Worm (Caenorhabditis elegans): ENCODE data around the gene gphr-1.

The gphr-1 gene

DNA sequence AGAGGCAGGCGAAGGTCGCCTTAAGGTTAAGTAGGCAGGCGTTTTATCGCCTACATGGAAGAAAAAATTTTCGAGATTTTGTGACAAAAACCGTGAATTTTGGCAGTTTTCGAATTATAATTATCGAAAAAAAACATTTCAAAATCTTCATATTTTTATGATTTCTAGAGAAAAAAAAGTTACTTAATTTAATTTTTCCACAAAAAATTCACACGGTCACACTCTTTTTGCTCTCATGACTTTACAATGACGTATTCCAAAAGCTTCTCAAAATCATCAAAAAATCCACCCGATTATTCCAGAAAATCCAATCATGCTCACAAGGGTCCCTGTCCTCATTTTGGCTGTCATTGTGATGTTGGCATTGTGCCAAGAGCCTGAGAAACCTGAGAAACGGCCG lies 32.7 kb upstream of the gphr-1 start, which contains the start of gene lury-1:
Gene lury-1 (plus strand): TSS at position 301 of the 400 bp plus-strand sequence.
- TF ChIP-seq lin-13 (tag; optimal IDR thresholded peaks at IDR 0.05), result no peak
- no peak for TF ChIP-seq unc-62 (GFP tag; optimal IDR thresholded peaks at IDR 0.05)
- TF ChIP-seq mls-2 (tag; optimal IDR thresholded peaks at IDR 0.05), result no peak
- no peak for TF ChIP-seq pha-4 (tag; optimal IDR thresholded peaks at IDR 0.05)

DNA sequence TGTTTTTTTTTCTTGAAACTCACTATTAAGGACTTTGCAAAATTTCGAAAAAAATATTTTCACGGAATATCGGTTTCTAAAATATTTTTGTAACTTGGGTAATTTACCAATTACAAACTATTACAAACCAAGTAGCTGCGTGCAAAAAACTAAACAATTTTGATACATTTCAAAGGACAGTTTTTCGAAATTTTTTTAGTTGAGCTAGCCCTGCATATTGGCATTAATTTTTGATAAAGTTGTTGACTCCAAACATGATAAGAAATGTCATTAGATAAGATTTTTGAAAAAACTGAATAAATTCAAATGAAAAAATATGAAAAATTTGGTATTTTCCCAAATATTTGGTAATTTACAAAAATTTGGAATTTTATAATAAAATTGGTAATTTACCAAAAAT lies 30.6 kb upstream of the gphr-1 start:
- no peak for TF ChIP-seq ceh-83 (GFP tag; optimal IDR thresholded peaks at IDR 0.05)
- no peak for TF ChIP-seq blmp-1 (tag; optimal IDR thresholded peaks at IDR 0.05)
- no peak for TF ChIP-seq nhr-2 (tag; optimal IDR thresholded peaks at IDR 0.05)
- no peak for TF ChIP-seq drap-1 (GFP tag; optimal IDR thresholded peaks at IDR 0.05)
- no peak for TF ChIP-seq M03D4.4 (tag; optimal IDR thresholded peaks at IDR 0.05)
- no peak for TF ChIP-seq mls-2 (tag; optimal IDR thresholded peaks at IDR 0.05)
- TF ChIP-seq nhr-76 (tag; optimal IDR thresholded peaks at IDR 0.05), result no peak

- TF ChIP-seq ceh-43 (GFP tag; optimal IDR thresholded peaks at IDR 0.05), result no peak
- TF ChIP-seq nhr-237 (tag; optimal IDR thresholded peaks at IDR 0.05), result no peak
- no peak for TF ChIP-seq nhr-28 (tag; optimal IDR thresholded peaks at IDR 0.05)
- no peak for TF ChIP-seq unc-39 (tag; optimal IDR thresholded peaks at IDR 0.05)
- no peak for TF ChIP-seq tbx-8 (GFP tag; optimal IDR thresholded peaks at IDR 0.05)
- TF ChIP-seq flh-1 (GFP tag; optimal IDR thresholded peaks at IDR 0.05), result no peak
- TF ChIP-seq unc-120 (tag; optimal IDR thresholded peaks at IDR 0.05; ENCODE audit: poor library complexity, severe bottlenecking), result no peak
- TF ChIP-seq nhr-2 (tag; optimal IDR thresholded peaks at IDR 0.05), result no peak
- no peak for TF ChIP-seq mls-2 (tag; optimal IDR thresholded peaks at IDR 0.05)
Measured at ce11 chrIII:12194190-12194589, 24.7 kb upstream of the gphr-1 start, which contains the start of gene Y75B8A.44. Gene Y75B8A.44 (plus strand): TSS chrIII:12194490.

DNA sequence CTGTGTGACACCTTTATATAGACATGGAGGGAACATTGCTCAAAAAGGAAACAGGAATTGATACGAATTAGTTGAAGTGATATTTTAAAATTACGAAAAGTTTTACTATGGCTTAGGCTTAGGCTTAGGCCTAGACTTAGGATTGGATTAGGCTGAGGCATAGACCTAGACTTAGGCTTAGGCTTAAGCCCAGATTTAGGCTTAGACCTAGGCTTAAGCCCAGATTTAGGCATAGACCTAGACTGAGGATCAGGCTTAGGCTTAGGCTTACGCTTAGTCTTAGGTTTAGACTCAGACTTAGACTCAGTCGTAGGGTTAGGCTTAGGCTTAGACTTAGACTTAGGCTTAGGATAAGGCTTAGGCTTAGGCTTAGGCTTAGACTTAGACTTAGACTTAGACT lies 22.9 kb upstream of the gphr-1 start:
- TF ChIP-seq snpc-4 (tag; optimal IDR thresholded peaks at IDR 0.05), result no peak
- no peak for TF ChIP-seq unc-62 (GFP tag; optimal IDR thresholded peaks at IDR 0.05)
- TF ChIP-seq tbx-8 (GFP tag; optimal IDR thresholded peaks at IDR 0.05), result no peak

DNA sequence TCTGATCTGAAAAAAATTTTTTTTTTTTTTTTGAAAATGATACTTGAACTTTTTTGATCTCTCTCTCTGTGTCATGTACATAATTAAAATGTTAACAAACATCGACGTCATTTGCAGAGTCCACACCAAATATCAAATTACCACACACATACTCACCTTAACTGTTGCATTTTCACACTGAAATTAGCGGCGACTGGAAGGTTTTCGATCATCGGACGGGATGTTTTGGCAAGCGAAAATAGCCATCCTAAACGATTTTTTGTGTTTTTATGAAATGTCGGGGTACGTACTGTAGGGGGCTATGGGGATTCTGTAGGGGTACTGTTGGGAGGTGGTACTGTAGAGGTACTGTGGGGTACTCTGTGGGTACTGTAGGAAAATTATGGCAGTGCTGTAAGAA lies 20.7 kb upstream of the gphr-1 start:
- no peak for TF ChIP-seq mab-5 (tag; optimal IDR thresholded peaks at IDR 0.05)
- TF ChIP-seq ceh-39 (tag; optimal IDR thresholded peaks at IDR 0.05), result no peak
- TF ChIP-seq elt-1 (tag; optimal IDR thresholded peaks at IDR 0.05; ENCODE audit: borderline replicate concordance, insufficient read depth), result no peak
- no peak for TF ChIP-seq snpc-4 (tag; optimal IDR thresholded peaks at IDR 0.05)
- TF ChIP-seq drap-1 (GFP tag; optimal IDR thresholded peaks at IDR 0.05), result no peak
- no peak for TF ChIP-seq ceh-43 (GFP tag; optimal IDR thresholded peaks at IDR 0.05)
- TF ChIP-seq unc-62 (GFP tag; optimal IDR thresholded peaks at IDR 0.05), result no peak
- TF ChIP-seq zip-8 (tag; optimal IDR thresholded peaks at IDR 0.05), result no peak
- TF ChIP-seq lin-32 (GFP tag; optimal IDR thresholded peaks at IDR 0.05), result no peak

- TF ChIP-seq flh-1 (GFP tag; optimal IDR thresholded peaks at IDR 0.05) (no peak), ham-2 (GFP tag; optimal IDR thresholded peaks at IDR 0.05) (no peak), unc-39 (tag; optimal IDR thresholded peaks at IDR 0.05) (no peak), blmp-1 (tag; optimal IDR thresholded peaks at IDR 0.05) (no peak), pha-4 (tag; optimal IDR thresholded peaks at IDR 0.05) (no peak), ceh-83 (GFP tag; optimal IDR thresholded peaks at IDR 0.05) (no peak), unc-62 (GFP tag; optimal IDR thresholded peaks at IDR 0.05) (no peak), elt-1 (tag; optimal IDR thresholded peaks at IDR 0.05; ENCODE audit: borderline replicate concordance, insufficient read depth) (no peak), ceh-43 (GFP tag; optimal IDR thresholded peaks at IDR 0.05) (no peak), nhr-28 (tag; optimal IDR thresholded peaks at IDR 0.05) (no peak), lin-13 (tag; optimal IDR thresholded peaks at IDR 0.05) (no peak), lsy-2 (tag; optimal IDR thresholded peaks at IDR 0.05) (no peak), nhr-76 (tag; optimal IDR thresholded peaks at IDR 0.05) (no peak), ces-1 (GFP tag; optimal IDR thresholded peaks at IDR 0.05) (no peak), zip-8 (tag; optimal IDR thresholded peaks at IDR 0.05) (no peak), M03D4.4 (tag; optimal IDR thresholded peaks at IDR 0.05) (no peak), lin-32 (GFP tag; optimal IDR thresholded peaks at IDR 0.05) (no peak), tbx-8 (GFP tag; optimal IDR thresholded peaks at IDR 0.05) (no peak), mls-2 (tag; optimal IDR thresholded peaks at IDR 0.05) (no peak)
Measured at ce11 chrIII:12202437-12202836, 16.4 kb upstream of the gphr-1 start, which contains the start of gene osm-12. Gene osm-12 (minus strand): TSS chrIII:12202537.

DNA sequence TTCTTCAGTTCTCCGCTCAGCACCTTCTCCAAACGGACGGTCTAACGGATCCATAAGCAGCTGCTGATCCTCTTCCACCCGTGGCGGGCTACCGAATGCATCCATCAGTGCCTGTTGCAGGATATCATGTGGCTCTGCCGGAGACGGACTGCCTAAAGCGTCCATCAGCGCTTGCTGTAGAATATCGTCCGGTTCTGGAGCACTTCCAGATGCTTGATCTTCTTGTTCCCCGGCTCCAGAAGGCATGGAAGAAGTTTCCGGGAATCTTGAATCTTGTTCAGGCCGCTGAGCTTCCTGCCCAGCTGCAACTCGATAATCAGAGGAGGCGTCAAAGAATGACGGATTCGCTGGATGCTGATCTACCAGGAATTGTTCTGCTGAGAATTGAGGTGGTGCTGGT lies 13.6 kb upstream of the gphr-1 start:
- TF ChIP-seq unc-39 (tag; optimal IDR thresholded peaks at IDR 0.05) (no peak), ceh-83 (GFP tag; optimal IDR thresholded peaks at IDR 0.05) (no peak), nhr-237 (tag; optimal IDR thresholded peaks at IDR 0.05) (no peak), mep-1 (tag; optimal IDR thresholded peaks at IDR 0.05) (no peak), pha-4 (tag; optimal IDR thresholded peaks at IDR 0.05) (no peak), elt-3 (tag; optimal IDR thresholded peaks at IDR 0.05) (no peak), nhr-76 (tag; optimal IDR thresholded peaks at IDR 0.05) (no peak), zip-8 (tag; optimal IDR thresholded peaks at IDR 0.05) (no peak), blmp-1 (tag; optimal IDR thresholded peaks at IDR 0.05) (no peak), mls-2 (tag; optimal IDR thresholded peaks at IDR 0.05) (no peak), elt-1 (tag; optimal IDR thresholded peaks at IDR 0.05; ENCODE audit: borderline replicate concordance, insufficient read depth) (no peak), mab-5 (tag; optimal IDR thresholded peaks at IDR 0.05) (no peak)
